Fruit fly (Drosophila melanogaster): ENCODE results near the gene CG34288.

DNA sequence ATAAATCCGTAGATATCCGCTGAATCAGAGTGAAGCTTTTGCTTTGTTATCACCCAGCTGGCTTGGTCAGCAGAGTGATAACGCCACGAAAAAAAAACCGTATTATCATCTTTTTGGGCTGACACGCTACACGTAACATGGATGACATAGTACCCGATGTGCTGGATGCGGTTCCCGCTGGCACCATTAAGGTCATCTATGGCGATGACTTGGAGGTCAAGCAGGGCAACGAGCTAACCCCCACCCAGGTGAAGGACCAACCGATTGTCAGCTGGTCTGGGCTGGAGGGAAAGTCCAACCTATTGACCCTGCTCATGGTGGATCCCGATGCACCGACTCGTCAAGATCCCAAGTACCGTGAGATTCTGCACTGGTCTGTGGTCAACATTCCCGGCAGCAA, 18.1 kb upstream of the CG34288 start:
- TF ChIP-seq CG17806 (tag; optimal IDR thresholded peaks at IDR 0.05), result no peak
- no peak for TF ChIP-seq CG15710 (tag; optimal IDR thresholded peaks at IDR 0.05)
- no peak for TF ChIP-seq CG14655 (GFP tag; optimal IDR thresholded peaks at IDR 0.05)
- no peak for TF ChIP-seq gl (tag; optimal IDR thresholded peaks at IDR 0.05)
- no peak for TF ChIP-seq CG13204 (GFP tag; optimal IDR thresholded peaks at IDR 0.05)

Measured in whole organism, pupa.